Worm (Caenorhabditis elegans): ENCODE data around the gene C54F6.6.

- TF ChIP-seq nhr-85 (tag) (no peak), egl-27 (tag; optimal IDR thresholded peaks at IDR 0.05) (no peak), skn-1 (tag; optimal IDR thresholded peaks at IDR 0.05) (no peak), ets-5 (GFP tag; IDR thresholded peaks at IDR 0.05) (no peak), nhr-11 (tag; optimal IDR thresholded peaks at IDR 0.05) (no peak), elt-3 (tag; optimal IDR thresholded peaks at IDR 0.05) (no peak)
Observed at ce11 chrV:7485000-7485399, 38.5 kb upstream of the C54F6.6 start, which contains the start of gene srbc-8.
